Worm (Caenorhabditis elegans): ENCODE results near the gene F12A10.1.

F12A10.1 gene

ce11 chrII:5460911-5461310 lies 35.4 kb upstream of the F12A10.1 start (continued):
- TF ChIP-seq F10B5.3 (tag; optimal IDR thresholded peaks at IDR 0.05) (no peak), ZK546.5 (tag; optimal IDR thresholded peaks at IDR 0.05) (no peak), pha-4 (GFP tag; IDR thresholded peaks at IDR 0.05) (no peak), pha-4 (tag; optimal IDR thresholded peaks at IDR 0.05) (peak; percentile 20), pqm-1 (tag; optimal IDR thresholded peaks at IDR 0.05) (no peak), lir-3 (tag; optimal IDR thresholded peaks at IDR 0.05) (no peak), cey-2 (tag; optimal IDR thresholded peaks at IDR 0.05; ENCODE audit: borderline replicate concordance, insufficient read depth) (no peak), nhr-28 (tag; optimal IDR thresholded peaks at IDR 0.05) (peak; percentile 33), mes-2 (tag; optimal IDR thresholded peaks at IDR 0.05; ENCODE audit: poor library complexity, severe bottlenecking) (peak; percentile 45)

ce11 chrII:5463692-5464300 lies 32.5 kb upstream of the F12A10.1 start:
- no peak for TF ChIP-seq nhr-42 (GFP tag; IDR thresholded peaks at IDR 0.05)
- TF ChIP-seq lin-1 (GFP tag; IDR thresholded peaks at IDR 0.05): no peak
- TF ChIP-seq daf-8 (GFP tag; IDR thresholded peaks at IDR 0.05): no peak
- no peak for TF ChIP-seq madf-9 (GFP tag; conservative IDR thresholded peaks at IDR 0.05)
- no peak for TF ChIP-seq zag-1 (tag; optimal IDR thresholded peaks at IDR 0.05)
- TF ChIP-seq ces-1 (GFP tag; optimal IDR thresholded peaks at IDR 0.05): no peak
- TF ChIP-seq daf-19 (GFP tag; conservative IDR thresholded peaks at IDR 0.05): no peak
- no peak for TF ChIP-seq hif-1 (tag; optimal IDR thresholded peaks at IDR 0.05)
- no peak for TF ChIP-seq pqm-1 (tag; optimal IDR thresholded peaks at IDR 0.05)
- no peak for TF ChIP-seq lin-38 (GFP tag; IDR thresholded peaks at IDR 0.05)
- TF ChIP-seq hlh-30 (tag; optimal IDR thresholded peaks at IDR 0.05; ENCODE audit: insufficient read depth): peak; percentile 10
- no peak for TF ChIP-seq nhr-102 (tag; optimal IDR thresholded peaks at IDR 0.05)
- peak; percentile 21 for TF ChIP-seq nhr-11 (tag; optimal IDR thresholded peaks at IDR 0.05)
- no peak for TF ChIP-seq aly-2 (tag; optimal IDR thresholded peaks at IDR 0.05)
- no peak for TF ChIP-seq Y105C5A.15 (GFP tag; IDR thresholded peaks at IDR 0.05)
- no peak for TF ChIP-seq cey-2 (tag; optimal IDR thresholded peaks at IDR 0.05; ENCODE audit: borderline replicate concordance, insufficient read depth)
- TF ChIP-seq F10B5.3 (tag; optimal IDR thresholded peaks at IDR 0.05): no peak
- no peak for TF ChIP-seq F49E8.2 (tag; optimal IDR thresholded peaks at IDR 0.05; ENCODE audit: borderline replicate concordance)
- 0 out of 2 replicates have a peak, but pooled peaks have one; percentile 32 for TF ChIP-seq hmg-1.1 (GFP tag; IDR thresholded peaks at IDR 0.05)
- TF ChIP-seq egl-27 (tag; optimal IDR thresholded peaks at IDR 0.05): no peak
- TF ChIP-seq ceh-82 (tag; optimal IDR thresholded peaks at IDR 0.05): no peak
- no peak for TF ChIP-seq lin-13 (GFP tag; optimal IDR thresholded peaks at IDR 0.05)
- TF ChIP-seq unc-130 (GFP tag; optimal IDR thresholded peaks at IDR 0.05): no peak
- TF ChIP-seq saeg-2 (GFP tag; IDR thresholded peaks at IDR 0.05): no peak
- TF ChIP-seq D1046.2 (GFP tag; IDR thresholded peaks at IDR 0.05): no peak
- TF ChIP-seq zfp-2 (tag; optimal IDR thresholded peaks at IDR 0.05): no peak
- no peak for TF ChIP-seq ceh-20 (GFP tag; IDR thresholded peaks at IDR 0.05)
- no peak for TF ChIP-seq ceh-44 (GFP tag; IDR thresholded peaks at IDR 0.05)
- TF ChIP-seq gei-8 (GFP tag; optimal IDR thresholded peaks at IDR 0.05): no peak
- TF ChIP-seq lir-3 (tag; optimal IDR thresholded peaks at IDR 0.05): no peak
- TF ChIP-seq snpc-1.2 (GFP tag; IDR thresholded peaks at IDR 0.05): no peak
- TF ChIP-seq daf-16 (GFP tag; optimal IDR thresholded peaks at IDR 0.05): no peak
- no peak for TF ChIP-seq daf-16 (tag; optimal IDR thresholded peaks at IDR 0.05)
- no peak for TF ChIP-seq nhr-237 (tag; optimal IDR thresholded peaks at IDR 0.05)
- TF ChIP-seq lin-29 (GFP tag; IDR thresholded peaks at IDR 0.05): no peak
- TF ChIP-seq fkh-10 (GFP tag; optimal IDR thresholded peaks at IDR 0.05): no peak
- peak; percentile 13 for TF ChIP-seq mep-1 (tag; optimal IDR thresholded peaks at IDR 0.05)
- TF ChIP-seq tag-97 (GFP tag; IDR thresholded peaks at IDR 0.05): no peak
- TF ChIP-seq dmd-9 (GFP tag; IDR thresholded peaks at IDR 0.05): no peak
- no peak for TF ChIP-seq nhr-25 (tag; optimal IDR thresholded peaks at IDR 0.05; ENCODE audit: borderline replicate concordance, insufficient read depth)
- TF ChIP-seq lim-7 (GFP tag; IDR thresholded peaks at IDR 0.05): no peak
- TF ChIP-seq dmd-6 (GFP tag; IDR thresholded peaks at IDR 0.05): no peak
- TF ChIP-seq ama-1 (optimal IDR thresholded peaks at IDR 0.05): no peak
- no peak for TF ChIP-seq ztf-7 (tag; optimal IDR thresholded peaks at IDR 0.05)
